ENCODE assay signal across 3 fruit fly cellular contexts in genomic region chr3L:165981-166788, dm6.
TF ChIP-seq lines count a peak whose summit lies in the region.

No protein-coding gene starts in this region.

TF ChIP-seq in whole organism, embryonic, 481 proteins besides CTCF, POLR2A, EP300 and RAD21 (continued from another document and continues in another):
- TF ChIP-seq CG14710 (tag; optimal IDR thresholded peaks at IDR 0.05; lab: Kevin White, UChicago) = peak; percentile 2
- peak; percentile 6 for TF ChIP-seq CG10267 (tag; optimal IDR thresholded peaks at IDR 0.05; lab: Kevin White, UChicago)
- peak; percentile 51 for TF ChIP-seq CG18262 (tag; optimal IDR thresholded peaks at IDR 0.05; lab: Kevin White, UChicago)
- no peak for TF ChIP-seq cad (GFP tag; optimal IDR thresholded peaks at IDR 0.05; lab: Kevin White, UChicago)
- peak; percentile 3 for TF ChIP-seq CG17359 (tag; optimal IDR thresholded peaks at IDR 0.05; lab: Kevin White, UChicago)
- no peak for TF ChIP-seq CG12744 (GFP tag; optimal IDR thresholded peaks at IDR 0.05; lab: Kevin White, UChicago)
- 0 out of 3 replicates have a peak, but pooled peaks have one; percentile 40 for TF ChIP-seq zfh1 (GFP tag; IDR thresholded peaks at IDR 0.05; lab: Robert Waterston, UW)
- peak in 1 of 2 experiments; percentile 18 for TF ChIP-seq chif (GFP tag; optimal IDR thresholded peaks at IDR 0.05; lab: Kevin White, UChicago)
- no peak for TF ChIP-seq jing (GFP tag; optimal IDR thresholded peaks at IDR 0.05; lab: Kevin White, UChicago)
- peak in 1 of 2 experiments; percentile 17 for TF ChIP-seq dpn (GFP tag; optimal IDR thresholded peaks at IDR 0.05; lab: Kevin White, UChicago)
- TF ChIP-seq vvl (GFP tag; IDR thresholded peaks at IDR 0.05; lab: Robert Waterston, UW) = no peak
- TF ChIP-seq CG2712 (tag; optimal IDR thresholded peaks at IDR 0.05; lab: Kevin White, UChicago) = peak; percentile 52
- peak; percentile 37 for TF ChIP-seq CG8388 (GFP tag; optimal IDR thresholded peaks at IDR 0.05; lab: Kevin White, UChicago)
- no peak for TF ChIP-seq Doc3 (GFP tag; IDR thresholded peaks at IDR 0.05; lab: Robert Waterston, UW; ENCODE audit: partially characterized antibody)
- no peak for TF ChIP-seq CG10959 (GFP tag; IDR thresholded peaks at IDR 0.05; lab: Robert Waterston, UW)
- TF ChIP-seq hbn (GFP tag; IDR thresholded peaks at IDR 0.05; lab: Robert Waterston, UW; ENCODE audit: partially characterized antibody) = no peak
- TF ChIP-seq ttk (GFP tag; IDR thresholded peaks at IDR 0.05; lab: Robert Waterston, UW) = 0 out of 2 replicates have a peak, but pooled peaks have one; percentile 12
- 0 out of 2 replicates have a peak, but pooled peaks have one; percentile 7 for TF ChIP-seq ara (GFP tag; IDR thresholded peaks at IDR 0.05; lab: Robert Waterston, UW)
- TF ChIP-seq CG18764 (GFP tag; optimal IDR thresholded peaks at IDR 0.05; lab: Kevin White, UChicago) = peak; percentile 14
- no peak for TF ChIP-seq jigr1 (GFP tag; IDR thresholded peaks at IDR 0.05; lab: Robert Waterston, UW)
- peak; percentile 25 for TF ChIP-seq CG7839 (tag; optimal IDR thresholded peaks at IDR 0.05; lab: Kevin White, UChicago)
- TF ChIP-seq zf30C (GFP tag; optimal IDR thresholded peaks at IDR 0.05; lab: Kevin White, UChicago) = peak; percentile 76
- 0 out of 2 replicates have a peak, but pooled peaks have one; percentile 33 for TF ChIP-seq onecut (GFP tag; IDR thresholded peaks at IDR 0.05; lab: Robert Waterston, UW)
- no peak for TF ChIP-seq CG13624 (GFP tag; optimal IDR thresholded peaks at IDR 0.05; lab: Kevin White, UChicago)
- TF ChIP-seq z (GFP tag; IDR thresholded peaks at IDR 0.05; lab: Robert Waterston, UW) = no peak
- no peak for TF ChIP-seq sd (tag; optimal IDR thresholded peaks at IDR 0.05; lab: Kevin White, UChicago)
- TF ChIP-seq gem (tag; optimal IDR thresholded peaks at IDR 0.05; lab: Kevin White, UChicago) = peak; percentile 52
- TF ChIP-seq CG18599 (GFP tag; optimal IDR thresholded peaks at IDR 0.05; lab: Kevin White, UChicago) = peak; percentile 50
- TF ChIP-seq Xbp1 (GFP tag; optimal IDR thresholded peaks at IDR 0.05; lab: Kevin White, UChicago) = peak; percentile 0
- TF ChIP-seq lilli (GFP tag; optimal IDR thresholded peaks at IDR 0.05; lab: Kevin White, UChicago) = peak; percentile 2
- no peak for TF ChIP-seq ewg (GFP tag; optimal IDR thresholded peaks at IDR 0.05; lab: Kevin White, UChicago)
- peak; percentile 85 for TF ChIP-seq kni (GFP tag; optimal IDR thresholded peaks at IDR 0.05; lab: Kevin White, UChicago)
- peak; percentile 15 for TF ChIP-seq nmo (GFP tag; optimal IDR thresholded peaks at IDR 0.05; lab: Kevin White, UChicago)
- peak; percentile 40 for TF ChIP-seq CG15601 (tag; optimal IDR thresholded peaks at IDR 0.05; lab: Kevin White, UChicago)
- no peak for TF ChIP-seq MESR4 (GFP tag; optimal IDR thresholded peaks at IDR 0.05; lab: Kevin White, UChicago)
- TF ChIP-seq Oli (tag; optimal IDR thresholded peaks at IDR 0.05; lab: Kevin White, UChicago) = peak; percentile 5
- peak; percentile 3 for TF ChIP-seq Sox102F (GFP tag; optimal IDR thresholded peaks at IDR 0.05; lab: Kevin White, UChicago)
- TF ChIP-seq grn (GFP tag; optimal IDR thresholded peaks at IDR 0.05; lab: Kevin White, UChicago) = no peak
- TF ChIP-seq CG17328 (GFP tag; IDR thresholded peaks at IDR 0.05; lab: Robert Waterston, UW) = peak; percentile 49
- TF ChIP-seq CG11560 (tag; IDR thresholded peaks at IDR 0.05; lab: Robert Waterston, UW) = no peak
- no peak for TF ChIP-seq Meics (GFP tag; optimal IDR thresholded peaks at IDR 0.05; lab: Kevin White, UChicago)
- no peak for TF ChIP-seq CG6272 (GFP tag; IDR thresholded peaks at IDR 0.05; lab: Robert Waterston, UW)
- peak; percentile 52 for TF ChIP-seq Xrp1 (GFP tag; IDR thresholded peaks at IDR 0.05; lab: Robert Waterston, UW)

TF ChIP-seq in whole organism, prepupa, 60 proteins besides CTCF, POLR2A, EP300 and RAD21 (continued from another document):
- 0 out of 3 replicates have a peak, but pooled peaks have one; percentile 25 for TF ChIP-seq eg (GFP tag; IDR thresholded peaks at IDR 0.05; lab: Robert Waterston, UW)
- TF ChIP-seq CG34406 (GFP tag; optimal IDR thresholded peaks at IDR 0.05; lab: Kevin White, UChicago) = peak; percentile 21
- peak; percentile 45 for TF ChIP-seq net (GFP tag; optimal IDR thresholded peaks at IDR 0.05; lab: Kevin White, UChicago)
- TF ChIP-seq CG6163 (GFP tag; IDR thresholded peaks at IDR 0.05; lab: Robert Waterston, UW) = peak; percentile 67
- peak; percentile 55 for TF ChIP-seq CG15336 (GFP tag; IDR thresholded peaks at IDR 0.05; lab: Robert Waterston, UW)
- TF ChIP-seq fkh (GFP tag; optimal IDR thresholded peaks at IDR 0.05; lab: Kevin White, UChicago) = peak; percentile 64
- no peak for TF ChIP-seq Eip93F (GFP tag; optimal IDR thresholded peaks at IDR 0.05; lab: Kevin White, UChicago)
- TF ChIP-seq Blimp-1 (GFP tag; optimal IDR thresholded peaks at IDR 0.05; lab: Kevin White, UChicago) = no peak
- TF ChIP-seq CG9139 (GFP tag; optimal IDR thresholded peaks at IDR 0.05; lab: Kevin White, UChicago) = no peak
- peak; percentile 54 for TF ChIP-seq lz (GFP tag; optimal IDR thresholded peaks at IDR 0.05; lab: Kevin White, UChicago)
- TF ChIP-seq ss (GFP tag; optimal IDR thresholded peaks at IDR 0.05; lab: Kevin White, UChicago) = peak; percentile 20 to 59
- no peak for TF ChIP-seq CG8319 (GFP tag; optimal IDR thresholded peaks at IDR 0.05; lab: Kevin White, UChicago)
- TF ChIP-seq svp (GFP tag; lab: Kevin White, UChicago) = peak; percentile 81
- TF ChIP-seq CG11902 (GFP tag; optimal IDR thresholded peaks at IDR 0.05; lab: Kevin White, UChicago) = peak; percentile 24
- peak; percentile 36 for TF ChIP-seq vri (GFP tag; optimal IDR thresholded peaks at IDR 0.05; lab: Kevin White, UChicago)
- 0 out of 2 replicates have a peak, but pooled peaks have one; percentile 8 for TF ChIP-seq Gug (GFP tag; IDR thresholded peaks at IDR 0.05; lab: Robert Waterston, UW)
- TF ChIP-seq CG4318 (GFP tag; optimal IDR thresholded peaks at IDR 0.05; lab: Kevin White, UChicago) = no peak
- peak; percentile 47 for TF ChIP-seq OdsH (GFP tag; optimal IDR thresholded peaks at IDR 0.05; lab: Kevin White, UChicago)
- TF ChIP-seq salr (GFP tag; optimal IDR thresholded peaks at IDR 0.05; lab: Kevin White, UChicago) = peak in 1 of 2 experiments; percentile 23
- TF ChIP-seq Hr39 (GFP tag; optimal IDR thresholded peaks at IDR 0.05; lab: Kevin White, UChicago) = peak; percentile 30
- TF ChIP-seq CG11762 (GFP tag; optimal IDR thresholded peaks at IDR 0.05; lab: Kevin White, UChicago; ENCODE audit: insufficient read depth) = no peak
- peak; percentile 65 for TF ChIP-seq CG3919 (GFP tag; optimal IDR thresholded peaks at IDR 0.05; lab: Kevin White, UChicago)
- peak; percentile 60 for TF ChIP-seq Lpt (GFP tag; optimal IDR thresholded peaks at IDR 0.05; lab: Kevin White, UChicago)
- peak; percentile 63 for TF ChIP-seq Eip75B (GFP tag; optimal IDR thresholded peaks at IDR 0.05; lab: Kevin White, UChicago)
- no peak for TF ChIP-seq CG16779 (tag; optimal IDR thresholded peaks at IDR 0.05; lab: Kevin White, UChicago)
- TF ChIP-seq CG10631 (GFP tag; optimal IDR thresholded peaks at IDR 0.05; lab: Kevin White, UChicago) = peak; percentile 57
- TF ChIP-seq CG6792 (GFP tag; optimal IDR thresholded peaks at IDR 0.05; lab: Kevin White, UChicago) = peak; percentile 59
- TF ChIP-seq CG32006 (GFP tag; optimal IDR thresholded peaks at IDR 0.05; lab: Kevin White, UChicago) = peak; percentile 67
- peak; percentile 0 for TF ChIP-seq dac (GFP tag; optimal IDR thresholded peaks at IDR 0.05; lab: Kevin White, UChicago)
- peak; percentile 66 for TF ChIP-seq Hr4 (GFP tag; optimal IDR thresholded peaks at IDR 0.05; lab: Kevin White, UChicago)
- TF ChIP-seq CG6808 (GFP tag; optimal IDR thresholded peaks at IDR 0.05; lab: Kevin White, UChicago) = peak; percentile 32
- TF ChIP-seq CG11294 (GFP tag; IDR thresholded peaks at IDR 0.05; lab: Robert Waterston, UW) = no peak; the same call in 1 of the 2 replicates
- TF ChIP-seq fd59A (GFP tag; optimal IDR thresholded peaks at IDR 0.05; lab: Kevin White, UChicago) = peak; percentile 26
- no peak for TF ChIP-seq Hr38 (GFP tag; optimal IDR thresholded peaks at IDR 0.05; lab: Kevin White, UChicago)
- peak; percentile 35 for TF ChIP-seq CG31627 (GFP tag; optimal IDR thresholded peaks at IDR 0.05; lab: Kevin White, UChicago)
- TF ChIP-seq cyc (GFP tag; optimal IDR thresholded peaks at IDR 0.05; lab: Kevin White, UChicago) = peak; percentile 46
- peak; percentile 9 for TF ChIP-seq Sox15 (GFP tag; optimal IDR thresholded peaks at IDR 0.05; lab: Kevin White, UChicago)
- peak; percentile 29 for TF ChIP-seq acj6 (GFP tag; optimal IDR thresholded peaks at IDR 0.05; lab: Kevin White, UChicago)

TF ChIP-seq in whole organism, wandering third instar larva, 38 proteins besides CTCF, POLR2A, EP300 and RAD21 (continued from another document):
- TF ChIP-seq Dif (GFP tag; optimal IDR thresholded peaks at IDR 0.05; lab: Kevin White, UChicago; ENCODE audit: partially characterized antibody) (no peak), CrebA (GFP tag; optimal IDR thresholded peaks at IDR 0.05; lab: Kevin White, UChicago; ENCODE audit: borderline replicate concordance) (no peak), pan (optimal IDR thresholded peaks at IDR 0.05; lab: Kevin White, UChicago) (no peak), foxo (GFP tag; optimal IDR thresholded peaks at IDR 0.05; lab: Kevin White, UChicago) (peak in 1 of 2 experiments; percentile 58), Hnf4 (GFP tag; optimal IDR thresholded peaks at IDR 0.05; lab: Kevin White, UChicago) (peak; percentile 1), jim (GFP tag; optimal IDR thresholded peaks at IDR 0.05; lab: Kevin White, UChicago) (no peak), GATAd (GFP tag; optimal IDR thresholded peaks at IDR 0.05; lab: Kevin White, UChicago) (no peak), dmrt93B (GFP tag; optimal IDR thresholded peaks at IDR 0.05; lab: Kevin White, UChicago) (no peak), Hr83 (GFP tag; optimal IDR thresholded peaks at IDR 0.05; lab: Kevin White, UChicago; ENCODE audit: poor library complexity, severe bottlenecking) (no peak)
